In genomic region chrIII:3460061-3460460, ce11 we compare ENCODE assay signal across 2 worm cellular contexts.
TF ChIP-seq lines count a peak whose summit lies in the region.

TSS of gene C34C12.8 (plus strand) at chrIII:3460406.

TF ChIP-seq in whole organism, L1 larva, 84 proteins besides CTCF, POLR2A, EP300 and RAD21 (continued from another document):
- no peak for TF ChIP-seq vab-15 (tag; optimal IDR thresholded peaks at IDR 0.05; lab: Kevin White, UChicago)
- peak; percentile 92 for TF ChIP-seq nhr-11 (tag; optimal IDR thresholded peaks at IDR 0.05; lab: Kevin White, UChicago)
- TF ChIP-seq hpl-2 (GFP tag; optimal IDR thresholded peaks at IDR 0.05; lab: Kevin White, UChicago), result peak; percentile 85
- peak; percentile 86 for TF ChIP-seq fkh-10 (GFP tag; optimal IDR thresholded peaks at IDR 0.05; lab: Kevin White, UChicago)
- peak; percentile 97 for TF ChIP-seq lin-13 (GFP tag; optimal IDR thresholded peaks at IDR 0.05; lab: Kevin White, UChicago)
- peak; percentile 60 for TF ChIP-seq nhr-237 (tag; optimal IDR thresholded peaks at IDR 0.05; lab: Kevin White, UChicago)
- no peak for TF ChIP-seq pqm-1 (tag; optimal IDR thresholded peaks at IDR 0.05; lab: Kevin White, UChicago)
- no peak for TF ChIP-seq sptf-1 (tag; optimal IDR thresholded peaks at IDR 0.05; lab: Kevin White, UChicago)
- peak; percentile 95 for TF ChIP-seq mab-9 (GFP tag; IDR thresholded peaks at IDR 0.05; lab: Robert Waterston, UW)
- peak; percentile 98 for TF ChIP-seq nhr-71 (tag; optimal IDR thresholded peaks at IDR 0.05; lab: Kevin White, UChicago)
- TF ChIP-seq ceh-8 (GFP tag; optimal IDR thresholded peaks at IDR 0.05; lab: Kevin White, UChicago), result peak; percentile 92
- TF ChIP-seq lsy-2 (tag; optimal IDR thresholded peaks at IDR 0.05; lab: Kevin White, UChicago), result peak; percentile 97 to 98
- peak; percentile 57 for TF ChIP-seq efl-3 (GFP tag; optimal IDR thresholded peaks at IDR 0.05; lab: Kevin White, UChicago)
- TF ChIP-seq ceh-90 (tag; optimal IDR thresholded peaks at IDR 0.05; lab: Kevin White, UChicago), result peak; percentile 45
- peak; percentile 97 for TF ChIP-seq tbx-2 (tag; optimal IDR thresholded peaks at IDR 0.05; lab: Kevin White, UChicago)
- no peak for TF ChIP-seq tlp-1 (tag; optimal IDR thresholded peaks at IDR 0.05; lab: Kevin White, UChicago)
- peak; percentile 98 for TF ChIP-seq xbp-1 (tag; optimal IDR thresholded peaks at IDR 0.05; lab: Kevin White, UChicago)
- TF ChIP-seq ets-5 (GFP tag; IDR thresholded peaks at IDR 0.05; lab: Robert Waterston, UW), result no peak
- TF ChIP-seq alr-1 (tag; optimal IDR thresholded peaks at IDR 0.05; lab: Kevin White, UChicago; ENCODE audit: borderline replicate concordance), result no peak
- peak; percentile 97 for TF ChIP-seq lin-39 (tag; optimal IDR thresholded peaks at IDR 0.05; lab: Kevin White, UChicago)
- TF ChIP-seq nhr-47 (tag; optimal IDR thresholded peaks at IDR 0.05; lab: Kevin White, UChicago), result peak; percentile 98
- TF ChIP-seq fos-1 (tag; optimal IDR thresholded peaks at IDR 0.05; lab: Kevin White, UChicago), result peak; percentile 79
- TF ChIP-seq ama-1 (optimal IDR thresholded peaks at IDR 0.05; lab: Kevin White, UChicago), result peak; percentile 91
- peak; percentile 98 for TF ChIP-seq nhr-85 (tag; lab: Kevin White, UChicago)
- TF ChIP-seq rnt-1 (tag; optimal IDR thresholded peaks at IDR 0.05; lab: Kevin White, UChicago), result peak; percentile 97
- TF ChIP-seq unc-30 (tag; optimal IDR thresholded peaks at IDR 0.05; lab: Kevin White, UChicago), result peak; percentile 64

TF ChIP-seq in whole organism, young adult, 124 proteins besides CTCF, POLR2A, EP300 and RAD21 (continued from another document):
- TF ChIP-seq attf-5 (GFP tag; optimal IDR thresholded peaks at IDR 0.05; lab: Kevin White, UChicago), result peak; percentile 90
- peak; percentile 83 for TF ChIP-seq efl-1 (GFP tag; optimal IDR thresholded peaks at IDR 0.05; lab: Kevin White, UChicago)
- peak; percentile 89 for TF ChIP-seq lsl-1 (GFP tag; optimal IDR thresholded peaks at IDR 0.05; lab: Kevin White, UChicago)
- TF ChIP-seq die-1 (tag; optimal IDR thresholded peaks at IDR 0.05; lab: Kevin White, UChicago), result no peak
- TF ChIP-seq egl-18 (GFP tag; IDR thresholded peaks at IDR 0.05; lab: Robert Waterston, UW), result peak; percentile 80; the same call in 1 of the 2 replicates
- TF ChIP-seq F22D6.2 (tag; optimal IDR thresholded peaks at IDR 0.05; lab: Kevin White, UChicago), result peak; percentile 82
- peak; percentile 97 for TF ChIP-seq B0336.3 (GFP tag; IDR thresholded peaks at IDR 0.05; lab: Robert Waterston, UW)
- TF ChIP-seq athp-1 (tag; optimal IDR thresholded peaks at IDR 0.05; lab: Kevin White, UChicago), result peak; percentile 93
- peak; percentile 84 for TF ChIP-seq xnd-1 (tag; optimal IDR thresholded peaks at IDR 0.05; lab: Kevin White, UChicago)
- TF ChIP-seq tbp1 (GFP tag; optimal IDR thresholded peaks at IDR 0.05; lab: Kevin White, UChicago), result peak; percentile 74
- peak; percentile 99 for TF ChIP-seq ztf-18 (tag; optimal IDR thresholded peaks at IDR 0.05; lab: Kevin White, UChicago)
- no peak for TF ChIP-seq hlh-12 (tag; optimal IDR thresholded peaks at IDR 0.05; lab: Kevin White, UChicago)
- peak; percentile 96 for TF ChIP-seq nfyb-1 (GFP tag; IDR thresholded peaks at IDR 0.05; lab: Robert Waterston, UW)
- TF ChIP-seq F55B11.4 (tag; optimal IDR thresholded peaks at IDR 0.05; lab: Kevin White, UChicago; ENCODE audit: borderline replicate concordance, insufficient read depth), result no peak
- peak; percentile 99 for TF ChIP-seq Y53G8AR.9 (GFP tag; conservative IDR thresholded peaks at IDR 0.05; lab: Robert Waterston, UW)
- TF ChIP-seq nhr-90 (tag; optimal IDR thresholded peaks at IDR 0.05; lab: Kevin White, UChicago), result no peak
- TF ChIP-seq T26A5.8 (tag; optimal IDR thresholded peaks at IDR 0.05; lab: Kevin White, UChicago), result no peak
- no peak for TF ChIP-seq F57A8.1 (GFP tag; optimal IDR thresholded peaks at IDR 0.05; lab: Kevin White, UChicago)
- peak; percentile 65 for TF ChIP-seq unc-130 (GFP tag; optimal IDR thresholded peaks at IDR 0.05; lab: Kevin White, UChicago)
- peak; percentile 89 for TF ChIP-seq ZK185.1 (tag; optimal IDR thresholded peaks at IDR 0.05; lab: Kevin White, UChicago; ENCODE audit: poor library complexity, severe bottlenecking)
